Worm (Caenorhabditis elegans) whole organism, early embryonic: ENCODE results near the gene panl-3.

Source experiments
- B0310.2 ChIP-seq: sonication (generic microtip); optimal IDR thresholded peaks from 2 replicates; lab custom pipeline; 2016; ENCODE audit warnings: mild to moderate bottlenecking, missing genetic modification characterization, missing compliant biosample characterization
- F13C5.2 ChIP-seq: sonication (generic microtip); optimal IDR thresholded peaks from 2 replicates; lab custom pipeline; 2017; ENCODE audit warnings: mild to moderate bottlenecking, missing genetic modification characterization, inconsistent platforms, missing compliant biosample characterization
- aly-1 ChIP-seq: sonication (generic microtip); optimal IDR thresholded peaks from 2 replicates; lab custom pipeline; 2016; ENCODE audit warnings: missing genetic modification characterization, missing compliant biosample characterization
- ama-1 ChIP-seq: fragments of 150-350 bp; optimal IDR thresholded peaks from 2 replicates; lab custom pipeline; 2014
- ceh-13 ChIP-seq: fragments of 200-800 bp; sonication (Bioruptor generic); optimal IDR thresholded peaks from 2 replicates; lab custom pipeline; 2018; ENCODE audit warnings: mild to moderate bottlenecking, missing genetic modification characterization, missing compliant biosample characterization
- ceh-36 ChIP-seq: sonication (generic microtip); optimal IDR thresholded peaks from 2 replicates; lab custom pipeline; 2016; ENCODE audit warnings: missing genetic modification characterization, inconsistent platforms, missing compliant biosample characterization
- ets-7 ChIP-seq: sonication (generic microtip); optimal IDR thresholded peaks from 2 replicates; lab custom pipeline; 2016; ENCODE audit warnings: missing genotype, missing genetic modification characterization, missing compliant biosample characterization
- flt-1 ChIP-seq: fragments of 200-800 bp; sonication (Bioruptor generic); IDR thresholded peaks from 2 replicates; pipeline ENCODE4 v1.3.6; 2022; ENCODE audit warnings: missing genetic modification characterization, missing compliant biosample characterization
- hmbx-1 ChIP-seq: sonication (generic microtip); optimal IDR thresholded peaks from 2 replicates; lab custom pipeline; 2016; ENCODE audit warnings: mild to moderate bottlenecking, missing genetic modification characterization, missing compliant biosample characterization
- hmg-4 ChIP-seq: fragments of 200-800 bp; sonication (Bioruptor generic); optimal IDR thresholded peaks from 2 replicates; lab custom pipeline; 2018; ENCODE audit warnings: mild to moderate bottlenecking, missing genetic modification characterization, missing compliant biosample characterization
- hnd-1 ChIP-seq: sonication (generic microtip); optimal IDR thresholded peaks from 2 replicates; lab custom pipeline; 2016; ENCODE audit warnings: missing genetic modification characterization, missing compliant biosample characterization
- pes-1 ChIP-seq: fragments of 200-800 bp; sonication (Bioruptor generic); IDR thresholded peaks from 2 replicates; pipeline ENCODE4 v1.3.6; 2022; ENCODE audit warnings: missing genetic modification reagents, missing genetic modification characterization, missing compliant biosample characterization
- scrt-1 ChIP-seq: fragments of 200-800 bp; sonication (Bioruptor generic); IDR thresholded peaks from 2 replicates; pipeline ENCODE4 v1.3.6; 2022; ENCODE audit warnings: missing genetic modification characterization, missing compliant biosample characterization
- sea-1 ChIP-seq: fragments of 200-800 bp; sonication (Bioruptor generic); conservative IDR thresholded peaks from 2 replicates; pipeline ENCODE4 v1.3.6; 2022; ENCODE audit warnings: missing genetic modification characterization, missing compliant biosample characterization
- tbx-11 ChIP-seq: fragments of 200-800 bp; sonication (Bioruptor generic); IDR thresholded peaks from 2 replicates; pipeline ENCODE4 v1.3.6; 2022; ENCODE audit warnings: missing genetic modification characterization, missing compliant biosample characterization
- tbx-37 ChIP-seq: fragments of 200-800 bp; sonication (Bioruptor generic); conservative IDR thresholded peaks from 2 replicates; pipeline ENCODE4 v1.3.6; 2022; ENCODE audit warnings: missing genetic modification reagents, missing genetic modification characterization, missing compliant biosample characterization
- tra-4 ChIP-seq: sonication (generic microtip); optimal IDR thresholded peaks from 2 replicates; lab custom pipeline; 2017; ENCODE audit warnings: missing genetic modification characterization, missing compliant biosample characterization

panl-3 gene

DNA sequence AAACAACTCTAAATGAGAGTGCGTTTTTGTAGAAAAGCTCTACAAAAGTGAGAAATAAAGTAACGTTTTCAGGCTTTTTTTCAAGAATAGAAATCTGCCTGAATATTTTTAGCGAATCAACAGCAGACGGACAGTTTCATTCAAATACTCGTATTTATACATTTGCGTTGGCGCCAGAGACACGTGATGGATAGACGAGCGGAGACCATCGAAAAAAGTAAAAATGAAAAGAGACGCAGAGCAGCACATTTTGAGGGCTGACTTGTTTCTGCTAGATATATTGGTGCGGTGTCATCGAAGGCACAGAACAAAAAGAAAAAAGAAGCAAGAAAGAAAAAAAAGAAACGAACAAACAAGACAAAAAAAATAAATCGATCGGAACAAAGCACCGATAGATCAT is 7.1 kb downstream of the panl-3 start:
- TF ChIP-seq ets-7 (no peak), hnd-1 (tag; lab: Kevin White, UChicago) (no peak), B0310.2 (tag; lab: Kevin White, UChicago) (no peak), F13C5.2 (no peak), scrt-1 (no peak)

ce11 chrIII:9827163-9827951 is 8.5 kb downstream of the panl-3 start, which contains the start of the genes ZK632.10 and ZK632.11:
Gene ZK632.10 (minus strand): TSS chrIII:9827722.
Gene ZK632.11 (plus strand): TSS chrIII:9827915.
- no peak for TF ChIP-seq ama-1
- TF ChIP-seq hnd-1 (tag; lab: Kevin White, UChicago) = no peak
- no peak for TF ChIP-seq aly-1 (tag; lab: Kevin White, UChicago)
- TF ChIP-seq flt-1 = no peak
- TF ChIP-seq sea-1 = no peak
- TF ChIP-seq F13C5.2 = no peak
- TF ChIP-seq B0310.2 (tag; lab: Kevin White, UChicago) = no peak
- TF ChIP-seq tbx-11 = no peak
- no peak for TF ChIP-seq scrt-1
- no peak for TF ChIP-seq pes-1 (GFP tag; lab: Robert Waterston, UW)
- TF ChIP-seq hmbx-1 (tag; lab: Kevin White, UChicago) = no peak
- TF ChIP-seq tbx-37 (GFP tag; lab: Robert Waterston, UW) = no peak
- no peak for TF ChIP-seq ets-7
- no peak for TF ChIP-seq ceh-13 (GFP tag; lab: Kevin White, UChicago)
- no peak for TF ChIP-seq hmg-4 (GFP tag; lab: Kevin White, UChicago)
- TF ChIP-seq tra-4 (tag; lab: Kevin White, UChicago) = no peak
- no peak for TF ChIP-seq ceh-36 (tag; lab: Kevin White, UChicago)

DNA sequence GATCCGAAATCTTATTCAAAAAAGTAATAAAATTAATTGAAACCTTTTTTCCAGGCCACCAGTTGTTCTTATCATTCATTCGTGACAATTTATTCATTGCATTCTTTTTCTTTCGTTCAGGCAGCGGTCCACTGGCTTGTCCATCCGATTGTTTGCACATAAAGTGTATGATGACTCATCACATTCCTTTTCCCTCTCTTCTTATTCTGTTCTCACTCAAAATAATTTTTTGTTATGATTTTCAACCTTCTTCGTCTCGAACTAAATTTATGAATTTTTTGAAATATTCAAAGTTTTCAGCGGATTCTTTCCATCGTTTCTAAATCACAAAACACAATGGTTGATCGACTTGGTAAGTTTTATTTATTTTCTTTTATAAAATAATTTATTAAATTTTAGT is 11.6 kb downstream of the panl-3 start, which contains the start of gene ZK632.12:
Gene ZK632.12, plus strand, starts transcription at position 301 of the 400 bp plus-strand sequence.
- TF ChIP-seq ets-7 (no peak), sea-1 (no peak), flt-1 (no peak), tbx-37 (GFP tag; lab: Robert Waterston, UW) (no peak), tbx-11 (no peak), B0310.2 (tag; lab: Kevin White, UChicago) (no peak), aly-1 (tag; lab: Kevin White, UChicago) (no peak), ceh-36 (tag; lab: Kevin White, UChicago) (no peak), pes-1 (GFP tag; lab: Robert Waterston, UW) (no peak), F13C5.2 (no peak), ceh-13 (GFP tag; lab: Kevin White, UChicago) (no peak), tra-4 (tag; lab: Kevin White, UChicago) (no peak)

ce11 chrIII:9832569-9832968 is 13.7 kb downstream of the panl-3 start:
- TF ChIP-seq ceh-36 (tag; lab: Kevin White, UChicago) (no peak), tbx-11 (no peak), hmg-4 (GFP tag; lab: Kevin White, UChicago) (no peak), hmbx-1 (tag; lab: Kevin White, UChicago) (no peak), pes-1 (GFP tag; lab: Robert Waterston, UW) (no peak), hnd-1 (tag; lab: Kevin White, UChicago) (no peak), scrt-1 (no peak), flt-1 (no peak), ets-7 (no peak), ama-1 (no peak), ceh-13 (GFP tag; lab: Kevin White, UChicago) (no peak), F13C5.2 (no peak), aly-1 (tag; lab: Kevin White, UChicago) (no peak), sea-1 (no peak), tra-4 (tag; lab: Kevin White, UChicago) (no peak), tbx-37 (GFP tag; lab: Robert Waterston, UW) (no peak)

- no peak for TF ChIP-seq ets-7
- no peak for TF ChIP-seq pes-1 (GFP tag; lab: Robert Waterston, UW)
- no peak for TF ChIP-seq hmg-4 (GFP tag; lab: Kevin White, UChicago)
- TF ChIP-seq B0310.2 (tag; lab: Kevin White, UChicago) = no peak
- no peak for TF ChIP-seq hmbx-1 (tag; lab: Kevin White, UChicago)
- no peak for TF ChIP-seq ceh-13 (GFP tag; lab: Kevin White, UChicago)
- TF ChIP-seq flt-1 = no peak
- TF ChIP-seq aly-1 (tag; lab: Kevin White, UChicago) = no peak
- TF ChIP-seq tbx-11 = no peak
- no peak for TF ChIP-seq ama-1
- no peak for TF ChIP-seq hnd-1 (tag; lab: Kevin White, UChicago)
Measured at ce11 chrIII:9834888-9835287, 16.0 kb downstream of the panl-3 start, which contains the start of gene K11H3.8. Gene K11H3.8 (plus strand): TSS chrIII:9835188.

DNA sequence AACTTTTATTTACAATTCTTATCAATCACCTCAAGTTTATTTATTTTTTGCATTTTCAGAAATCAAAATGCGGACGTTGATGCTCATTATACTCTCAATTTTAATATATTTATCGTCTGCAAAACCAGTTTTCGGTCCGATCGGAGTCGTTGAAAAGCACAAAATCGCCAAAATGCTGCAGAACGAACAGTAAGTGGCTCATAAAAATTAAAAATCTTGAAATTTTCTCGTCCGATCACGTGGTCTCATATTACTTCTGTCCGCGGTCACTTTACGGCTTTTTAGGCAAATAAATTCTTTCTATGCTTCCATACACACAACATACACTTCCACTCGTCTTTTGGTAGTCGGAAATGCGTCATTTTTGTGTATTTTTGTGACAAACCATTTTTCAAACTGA is 24.9 kb downstream of the panl-3 start, which contains the start of gene K11H3.5:
Gene K11H3.5, plus strand, starts transcription at position 54 of the 400 bp plus-strand sequence.
- TF ChIP-seq aly-1 (tag; lab: Kevin White, UChicago) = no peak
- TF ChIP-seq ama-1 = no peak
- TF ChIP-seq ceh-13 (GFP tag; lab: Kevin White, UChicago) = no peak
- TF ChIP-seq hmg-4 (GFP tag; lab: Kevin White, UChicago) = no peak
- TF ChIP-seq ets-7 = no peak
- no peak for TF ChIP-seq ceh-36 (tag; lab: Kevin White, UChicago)
- TF ChIP-seq tbx-37 (GFP tag; lab: Robert Waterston, UW) = no peak
- no peak for TF ChIP-seq tra-4 (tag; lab: Kevin White, UChicago)
- no peak for TF ChIP-seq sea-1

DNA sequence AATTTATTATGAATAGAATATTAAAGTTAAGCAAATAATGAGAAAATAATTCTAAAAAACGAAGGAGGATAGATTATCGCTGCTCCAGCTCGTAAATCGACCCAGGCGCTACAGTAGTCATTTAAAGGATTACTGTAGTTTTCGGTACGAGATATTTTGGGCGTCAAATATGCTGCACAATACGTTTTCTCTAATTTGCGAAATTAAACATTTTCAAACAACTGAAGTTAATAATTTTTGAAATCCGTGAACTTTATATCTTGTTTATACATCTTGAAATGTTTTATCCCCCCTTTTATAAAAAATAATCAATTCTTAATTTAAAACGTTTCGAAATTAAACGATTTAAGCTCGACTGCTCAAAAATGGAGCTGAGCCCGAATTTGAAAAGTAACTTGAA is 27.2 kb downstream of the panl-3 start, which contains the start of gene K11H3.2:
Gene K11H3.2, plus strand, starts transcription at position 301 of the 400 bp plus-strand sequence.
- no peak for TF ChIP-seq sea-1

- TF ChIP-seq F13C5.2 (no peak), ceh-36 (tag; lab: Kevin White, UChicago) (no peak), hmg-4 (GFP tag; lab: Kevin White, UChicago) (no peak), hmbx-1 (tag; lab: Kevin White, UChicago) (no peak), sea-1 (no peak), tbx-11 (no peak), ets-7 (no peak), ceh-13 (GFP tag; lab: Kevin White, UChicago) (no peak), flt-1 (no peak), ama-1 (no peak)
Measured at ce11 chrIII:9848083-9848482, 29.2 kb downstream of the panl-3 start, which contains the start of gene mrpl-36. Gene mrpl-36 (minus strand): TSS chrIII:9848116.
